Worm (Caenorhabditis elegans): ENCODE measurements around the gene clec-132.

Gene clec-132

DNA sequence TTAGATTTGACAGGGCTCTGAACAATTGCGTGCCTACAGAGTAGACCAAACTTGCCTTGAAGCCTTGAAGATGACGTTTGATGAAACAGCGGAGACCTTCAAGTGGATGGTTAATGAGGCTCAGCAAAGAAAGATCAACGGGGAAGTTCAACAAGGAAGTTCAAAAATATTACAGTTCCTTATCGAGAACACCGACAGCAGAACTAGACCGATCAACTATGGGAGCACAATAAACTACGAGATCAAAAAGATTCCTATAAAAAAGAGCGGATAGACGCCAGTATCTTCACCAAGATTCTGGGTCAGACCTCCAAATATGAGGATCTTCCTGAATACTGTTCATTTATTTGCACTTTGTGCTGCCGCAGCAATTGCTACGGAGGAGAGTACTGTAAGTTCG is 2.9 kb downstream of the clec-132 start, which contains the start of gene clec-134:
Gene clec-134, plus strand, starts transcription at position 301 of the 400 bp plus-strand sequence.
- TF ChIP-seq ztf-29 (GFP tag; IDR thresholded peaks at IDR 0.05) = no peak
- TF ChIP-seq cog-1 (tag; optimal IDR thresholded peaks at IDR 0.05) = no peak
- TF ChIP-seq ztf-23 (GFP tag; IDR thresholded peaks at IDR 0.05) = no peak
- TF ChIP-seq T22C8.4 (GFP tag; IDR thresholded peaks at IDR 0.05) = no peak
- no peak for TF ChIP-seq flt-1 (GFP tag; IDR thresholded peaks at IDR 0.05)
- TF ChIP-seq tab-1 (GFP tag; IDR thresholded peaks at IDR 0.05) = no peak
- no peak for TF ChIP-seq klf-2 (GFP tag; conservative IDR thresholded peaks at IDR 0.05)

DNA sequence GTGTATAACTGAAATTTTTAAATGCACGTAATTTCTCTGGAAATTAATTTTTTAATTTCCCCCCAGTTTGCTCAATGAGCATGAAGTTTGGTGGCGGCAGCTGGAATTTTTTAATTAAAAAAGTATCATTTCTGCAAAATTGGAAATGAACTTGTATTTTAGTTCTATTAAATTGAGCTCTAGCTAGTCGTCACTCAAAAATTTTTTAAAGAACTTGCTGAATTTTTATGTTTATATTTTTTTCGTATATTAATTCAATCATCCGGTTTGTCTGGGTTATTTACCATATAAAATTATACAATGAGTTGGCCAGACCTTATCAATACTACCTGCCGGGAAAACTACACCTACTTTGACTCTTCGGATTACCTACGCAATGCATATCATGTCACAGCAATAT is 4.9 kb downstream of the clec-132 start, which contains the start of gene srh-59:
Gene srh-59, plus strand, starts transcription at position 301 of the 400 bp plus-strand sequence.
- no peak for TF ChIP-seq klf-2 (GFP tag; conservative IDR thresholded peaks at IDR 0.05)
- no peak for TF ChIP-seq T22C8.4 (GFP tag; IDR thresholded peaks at IDR 0.05)
- no peak for TF ChIP-seq flt-1 (GFP tag; IDR thresholded peaks at IDR 0.05)
- no peak for TF ChIP-seq ztf-23 (GFP tag; IDR thresholded peaks at IDR 0.05)
- TF ChIP-seq cog-1 (tag; optimal IDR thresholded peaks at IDR 0.05) = no peak

DNA sequence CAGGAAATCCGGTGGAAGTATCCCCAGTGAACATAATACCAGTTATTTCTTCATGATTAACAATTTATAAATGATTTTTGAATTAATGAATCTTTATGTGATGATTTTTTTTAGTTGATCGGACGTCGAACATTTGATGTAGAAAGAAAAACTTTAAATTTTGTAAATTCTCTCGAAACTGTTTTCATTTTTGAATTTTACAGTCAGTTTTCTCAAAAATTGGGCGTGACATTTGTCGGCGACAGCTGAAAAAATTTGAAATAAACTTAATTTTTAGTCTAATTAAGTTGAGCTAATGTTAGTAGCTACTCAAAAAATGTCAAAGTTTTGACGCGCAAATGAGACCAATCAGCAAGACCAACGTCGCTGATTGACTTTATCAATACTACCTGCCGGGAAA is 6.6 kb downstream of the clec-132 start, which contains the start of gene srh-60:
Gene srh-60, plus strand, starts transcription at position 301 of the 400 bp plus-strand sequence.
- TF ChIP-seq T22C8.4 (GFP tag; IDR thresholded peaks at IDR 0.05) = no peak
- TF ChIP-seq med-1 (GFP tag; optimal IDR thresholded peaks at IDR 0.05; ENCODE audit: insufficient read depth) = no peak

DNA sequence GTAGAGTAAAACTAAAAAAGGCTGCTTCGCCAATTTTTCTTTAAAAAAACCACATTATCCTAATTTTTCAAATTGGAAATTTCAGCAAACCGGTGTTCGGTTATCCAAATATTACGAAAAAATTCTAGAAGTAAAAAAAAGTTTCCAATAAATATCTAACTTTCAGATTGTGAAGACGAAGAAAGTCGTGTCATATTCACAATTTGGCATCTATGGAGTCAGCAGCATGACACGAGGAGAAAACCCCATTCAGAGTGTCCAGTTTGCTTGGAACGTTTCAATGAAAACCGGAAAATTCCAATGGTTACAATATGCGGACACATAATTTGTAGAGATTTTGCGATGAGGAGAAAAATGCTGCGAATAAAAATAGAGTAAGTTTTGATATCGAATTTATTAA is 18.5 kb downstream of the clec-132 start, which contains the start of gene Y49F6A.12:
Gene Y49F6A.12, plus strand, starts transcription at position 301 of the 400 bp plus-strand sequence.
- TF ChIP-seq ztf-23 (GFP tag; IDR thresholded peaks at IDR 0.05) = no peak
- no peak for TF ChIP-seq ref-1 (GFP tag; conservative IDR thresholded peaks at IDR 0.05)

DNA sequence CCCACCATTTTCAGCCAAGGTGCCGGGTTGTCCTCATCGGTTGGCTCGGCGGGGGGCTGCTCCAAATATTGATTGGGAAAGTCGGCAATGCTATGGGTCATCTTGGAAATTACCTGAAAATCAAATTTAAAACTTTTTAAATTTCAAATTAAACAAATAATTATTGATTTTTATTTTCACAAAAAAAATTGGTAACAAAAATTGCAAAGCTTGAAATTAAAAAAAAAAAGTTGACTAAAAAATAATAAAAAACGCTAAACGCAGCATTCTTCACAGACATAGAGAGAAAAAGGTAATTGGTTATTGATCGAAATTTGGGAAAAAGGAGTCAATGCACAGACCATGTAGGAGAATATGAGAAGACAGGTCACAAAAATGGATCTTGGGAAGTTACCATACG is 21.9 kb downstream of the clec-132 start, which contains the start of gene Y49F6A.11:
Gene Y49F6A.11, minus strand, starts transcription at position 101 of the 400 bp plus-strand sequence.
- TF ChIP-seq tab-1 (GFP tag; IDR thresholded peaks at IDR 0.05) (no peak), ztf-23 (GFP tag; IDR thresholded peaks at IDR 0.05) (no peak), klf-2 (GFP tag; conservative IDR thresholded peaks at IDR 0.05) (no peak), cog-1 (tag; optimal IDR thresholded peaks at IDR 0.05) (no peak), ref-1 (GFP tag; conservative IDR thresholded peaks at IDR 0.05) (no peak), flt-1 (GFP tag; IDR thresholded peaks at IDR 0.05) (no peak), med-1 (GFP tag; optimal IDR thresholded peaks at IDR 0.05; ENCODE audit: insufficient read depth) (no peak), ztf-29 (GFP tag; IDR thresholded peaks at IDR 0.05) (no peak), T22C8.4 (GFP tag; IDR thresholded peaks at IDR 0.05) (no peak)

DNA sequence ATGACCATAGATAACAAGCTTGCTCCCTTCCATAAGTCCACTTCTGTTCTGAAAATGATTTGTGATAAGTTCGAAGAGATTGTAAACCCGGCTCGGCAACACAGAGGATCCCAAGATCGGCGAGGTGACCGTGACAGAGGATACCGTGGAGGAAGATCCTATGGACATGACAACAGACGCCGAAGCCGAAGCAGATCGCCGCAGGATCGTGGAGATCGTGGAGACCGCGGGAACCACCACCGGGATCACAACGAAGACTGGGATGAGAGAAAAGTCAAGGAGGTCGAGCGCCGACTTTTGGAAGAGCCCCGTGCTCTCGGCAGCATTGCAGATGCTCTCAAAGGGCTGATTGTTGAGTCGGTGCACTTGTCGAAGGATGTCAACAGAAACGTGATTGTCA is 27.7 kb downstream of the clec-132 start:
- no peak for TF ChIP-seq flt-1 (GFP tag; IDR thresholded peaks at IDR 0.05)
- TF ChIP-seq med-1 (GFP tag; optimal IDR thresholded peaks at IDR 0.05; ENCODE audit: insufficient read depth) = no peak
- TF ChIP-seq ztf-29 (GFP tag; IDR thresholded peaks at IDR 0.05) = no peak
- TF ChIP-seq T22C8.4 (GFP tag; IDR thresholded peaks at IDR 0.05) = no peak
- no peak for TF ChIP-seq cog-1 (tag; optimal IDR thresholded peaks at IDR 0.05)

DNA sequence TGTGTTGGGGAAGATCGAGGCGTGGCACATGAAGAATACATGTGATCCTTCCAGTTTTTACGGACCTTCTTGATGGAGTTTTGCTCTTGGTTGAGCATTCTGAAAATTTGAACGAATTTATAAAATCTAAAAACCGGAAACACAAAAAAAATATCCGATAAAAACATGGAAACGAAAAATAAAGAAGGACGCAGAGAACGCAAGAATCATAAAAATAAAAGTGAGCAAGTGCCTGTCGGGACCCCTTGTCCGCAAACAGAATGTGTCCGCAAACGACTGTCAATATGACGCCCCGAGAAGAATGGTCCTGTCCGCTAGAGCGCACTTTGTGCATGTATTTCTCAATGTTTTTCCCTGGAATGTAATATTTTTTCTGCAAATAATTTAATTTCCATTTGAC is 32.9 kb downstream of the clec-132 start, which contains the start of gene Y49F6A.5:
Gene Y49F6A.5, minus strand, starts transcription at position 101 of the 400 bp plus-strand sequence.
- no peak for TF ChIP-seq med-1 (GFP tag; optimal IDR thresholded peaks at IDR 0.05; ENCODE audit: insufficient read depth)
- no peak for TF ChIP-seq ztf-29 (GFP tag; IDR thresholded peaks at IDR 0.05)
- no peak for TF ChIP-seq ztf-23 (GFP tag; IDR thresholded peaks at IDR 0.05)
- no peak for TF ChIP-seq cog-1 (tag; optimal IDR thresholded peaks at IDR 0.05)
- TF ChIP-seq flt-1 (GFP tag; IDR thresholded peaks at IDR 0.05) = no peak
- TF ChIP-seq T22C8.4 (GFP tag; IDR thresholded peaks at IDR 0.05) = no peak
- no peak for TF ChIP-seq tab-1 (GFP tag; IDR thresholded peaks at IDR 0.05)
- no peak for TF ChIP-seq klf-2 (GFP tag; conservative IDR thresholded peaks at IDR 0.05)

DNA sequence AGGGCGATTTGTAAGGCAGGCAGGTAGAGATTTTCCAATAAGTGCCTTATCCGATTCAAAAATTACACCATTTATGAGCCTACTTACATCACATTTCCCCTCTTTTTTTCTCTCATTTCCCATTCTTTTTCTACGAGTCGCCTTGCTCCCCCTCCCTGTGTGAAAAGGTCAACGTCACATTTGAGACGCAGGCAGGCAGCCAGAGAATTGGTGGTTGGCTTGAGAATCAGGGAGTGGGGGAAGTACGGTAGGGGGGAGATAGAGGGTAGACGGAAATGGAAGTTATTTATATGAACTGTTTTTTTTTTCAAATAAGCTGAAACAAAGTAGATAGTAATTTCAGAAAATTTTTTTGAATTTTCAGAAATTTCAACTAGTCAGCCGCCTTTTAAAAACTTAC is 39.8 kb downstream of the clec-132 start:
- TF ChIP-seq ztf-29 (GFP tag; IDR thresholded peaks at IDR 0.05) = no peak
- TF ChIP-seq cog-1 (tag; optimal IDR thresholded peaks at IDR 0.05) = no peak
- no peak for TF ChIP-seq ztf-23 (GFP tag; IDR thresholded peaks at IDR 0.05)
- TF ChIP-seq klf-2 (GFP tag; conservative IDR thresholded peaks at IDR 0.05) = no peak
- no peak for TF ChIP-seq T22C8.4 (GFP tag; IDR thresholded peaks at IDR 0.05)
- no peak for TF ChIP-seq med-1 (GFP tag; optimal IDR thresholded peaks at IDR 0.05; ENCODE audit: insufficient read depth)
- no peak for TF ChIP-seq tab-1 (GFP tag; IDR thresholded peaks at IDR 0.05)
- TF ChIP-seq flt-1 (GFP tag; IDR thresholded peaks at IDR 0.05) = no peak

DNA sequence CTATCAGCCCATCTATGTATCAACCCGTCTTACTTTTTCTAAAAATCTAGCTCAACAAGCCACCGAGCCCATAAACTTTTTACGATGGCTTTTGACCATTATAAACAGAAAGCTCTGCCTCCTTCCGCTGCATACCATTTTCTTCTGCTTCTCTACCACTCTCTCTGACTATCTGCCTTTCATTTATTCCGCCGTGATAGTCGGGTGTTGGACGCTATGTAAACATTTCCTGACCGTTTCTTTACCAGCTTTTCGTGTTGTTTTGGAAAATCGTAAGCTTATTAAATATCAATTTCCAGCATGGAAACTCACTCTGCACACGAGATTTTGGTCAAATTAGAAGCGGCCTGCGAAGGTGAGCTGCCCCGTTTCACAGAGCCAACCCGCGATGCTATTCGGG is 40.7 kb downstream of the clec-132 start, which contains the start of gene F40E12.1:
Gene F40E12.1, plus strand, starts transcription at position 301 of the 400 bp plus-strand sequence.
- TF ChIP-seq flt-1 (GFP tag; IDR thresholded peaks at IDR 0.05) (no peak), tab-1 (GFP tag; IDR thresholded peaks at IDR 0.05) (no peak), T22C8.4 (GFP tag; IDR thresholded peaks at IDR 0.05) (no peak), klf-2 (GFP tag; conservative IDR thresholded peaks at IDR 0.05) (no peak), cog-1 (tag; optimal IDR thresholded peaks at IDR 0.05) (no peak), med-1 (GFP tag; optimal IDR thresholded peaks at IDR 0.05; ENCODE audit: insufficient read depth) (no peak), ref-1 (GFP tag; conservative IDR thresholded peaks at IDR 0.05) (no peak), ztf-23 (GFP tag; IDR thresholded peaks at IDR 0.05) (no peak), ztf-29 (GFP tag; IDR thresholded peaks at IDR 0.05) (no peak)

DNA sequence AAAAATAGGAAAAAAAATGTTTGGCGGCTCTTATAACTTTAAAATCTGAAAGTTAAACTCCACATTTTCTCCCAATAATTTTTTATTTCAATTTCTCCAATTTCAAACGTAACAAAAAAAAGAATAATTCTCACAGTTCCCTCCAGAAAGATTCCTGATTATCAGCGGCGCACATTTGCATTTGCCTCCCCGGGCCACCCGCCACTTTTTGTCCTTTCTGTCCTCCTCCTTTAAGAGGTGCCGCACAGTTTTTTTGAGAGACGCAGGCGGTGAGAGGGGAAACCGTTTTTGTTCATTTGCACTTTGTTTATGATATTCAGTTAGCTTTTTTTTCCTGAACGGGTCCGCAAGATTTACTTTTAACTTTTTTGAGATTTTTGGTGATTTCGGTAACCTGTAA is 44.0 kb downstream of the clec-132 start:
- TF ChIP-seq med-1 (GFP tag; optimal IDR thresholded peaks at IDR 0.05; ENCODE audit: insufficient read depth) = no peak

DNA sequence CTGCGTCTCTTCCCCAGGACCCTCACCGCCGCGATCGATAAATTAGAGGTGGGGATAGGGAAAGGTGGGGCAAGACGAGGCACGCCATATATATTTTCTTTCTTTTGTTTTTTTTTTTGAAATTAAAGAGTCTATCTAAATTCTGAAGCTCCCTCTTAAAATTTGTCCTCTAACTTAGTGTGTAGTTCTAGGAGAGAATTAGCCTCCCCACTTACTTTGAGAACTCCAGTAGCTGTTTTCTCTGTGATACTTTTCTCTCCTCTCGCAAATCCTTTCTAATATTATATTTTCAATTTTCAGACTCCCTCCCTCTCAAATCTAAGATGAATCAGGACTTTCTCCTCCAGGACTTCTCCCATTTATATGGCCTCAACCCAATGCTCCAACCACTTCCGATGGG is 45.2 kb downstream of the clec-132 start, which contains the start of gene M151.7:
Gene M151.7, plus strand, starts transcription at position 301 of the 400 bp plus-strand sequence.
- TF ChIP-seq cog-1 (tag; optimal IDR thresholded peaks at IDR 0.05) (no peak), tab-1 (GFP tag; IDR thresholded peaks at IDR 0.05) (no peak), ztf-29 (GFP tag; IDR thresholded peaks at IDR 0.05) (no peak), T22C8.4 (GFP tag; IDR thresholded peaks at IDR 0.05) (no peak), flt-1 (GFP tag; IDR thresholded peaks at IDR 0.05) (no peak), klf-2 (GFP tag; conservative IDR thresholded peaks at IDR 0.05) (no peak), ref-1 (GFP tag; conservative IDR thresholded peaks at IDR 0.05) (no peak), ztf-23 (GFP tag; IDR thresholded peaks at IDR 0.05) (no peak), med-1 (GFP tag; optimal IDR thresholded peaks at IDR 0.05; ENCODE audit: insufficient read depth) (no peak)
